Worm (Caenorhabditis elegans) whole organism, L3 larva: ENCODE measurements around the gene cest-26.

ENCODE experiments used
- egl-5 ChIP-seq: fragments of 150-350 bp; optimal IDR thresholded peaks from 2 replicates; lab custom pipeline; 2017; ENCODE audit warnings: missing biosample characterization, missing genetic modification reagents, missing genetic modification characterization, inconsistent platforms
- lin-15B ChIP-seq: fragments of 150-350 bp; optimal IDR thresholded peaks from 2 replicates; lab custom pipeline; 2014; ENCODE audit warnings: missing biosample characterization, missing genetic modification characterization
- mdl-1 ChIP-seq: fragments of 150-350 bp; optimal IDR thresholded peaks from 2 replicates; lab custom pipeline; 2014; ENCODE audit warnings: missing biosample characterization, missing genetic modification characterization
- nhr-23 ChIP-seq: fragments of 150-350 bp; optimal IDR thresholded peaks from 2 replicates; lab custom pipeline; 2014; ENCODE audit warnings: missing biosample characterization, missing genetic modification reagents, missing genetic modification characterization
- nhr-25 ChIP-seq: sonication (generic microtip); optimal IDR thresholded peaks from 2 replicates; lab custom pipeline; 2017; ENCODE audit warnings: missing biosample characterization, missing genetic modification characterization
- nhr-67 ChIP-seq: fragments of 150-350 bp; optimal IDR thresholded peaks from 2 replicates; lab custom pipeline; 2014; ENCODE audit warnings: missing biosample characterization, missing genetic modification characterization

DNA sequence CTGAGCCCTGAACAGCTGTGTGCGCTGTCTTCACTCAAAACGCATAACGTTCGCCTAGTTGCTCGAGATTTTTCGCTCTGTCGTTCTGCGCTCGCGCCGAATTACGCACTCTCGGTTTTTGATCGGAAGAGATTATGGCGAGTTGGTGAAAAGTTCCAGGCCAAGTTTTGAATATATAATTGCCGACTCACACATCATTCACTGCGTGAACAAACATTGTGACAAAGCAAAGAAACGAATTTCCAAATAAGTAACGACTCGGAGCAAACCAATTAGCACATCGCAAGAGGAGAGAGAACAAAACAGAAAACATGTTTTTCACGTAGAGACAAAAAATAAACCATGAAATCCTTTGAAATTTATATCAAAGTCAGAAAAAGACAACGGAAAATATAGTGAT lies 2.1 kb downstream of the cest-26 start:
- TF ChIP-seq mdl-1 (tag; lab: Kevin White, UChicago) = no peak
- no peak for TF ChIP-seq lin-15B (tag; lab: Kevin White, UChicago)
- no peak for TF ChIP-seq nhr-25 (tag; lab: Kevin White, UChicago)
- no peak for TF ChIP-seq nhr-23 (tag; lab: Kevin White, UChicago)
- TF ChIP-seq egl-5 = no peak
- TF ChIP-seq nhr-67 (tag; lab: Kevin White, UChicago) = no peak
